Worm (Caenorhabditis elegans) whole organism, L1 larva: ENCODE measurements around the gene Y116A8C.25.

Source experiments
- blmp-1 ChIP-seq: fragments of 150-350 bp; optimal IDR thresholded peaks from 2 replicates; lab custom pipeline; 2014; ENCODE audit warnings: missing biosample characterization, missing genetic modification characterization
- dsc-1 ChIP-seq: sonication (generic microtip); optimal IDR thresholded peaks from 2 replicates; lab custom pipeline; 2016; ENCODE audit warnings: mild to moderate bottlenecking, missing genetic modification characterization, missing compliant biosample characterization
- lin-39 ChIP-seq: fragments of 150-350 bp; optimal IDR thresholded peaks from 2 replicates; lab custom pipeline; 2014; ENCODE audit warnings: missing biosample characterization, missing genetic modification reagents, missing genetic modification characterization
- mdl-1 ChIP-seq, 2 experiments: fragments of 150-350 bp; optimal IDR thresholded peaks; 2 replicates each; lab custom pipeline; 2014 to 2017; ENCODE audit warnings: missing biosample characterization in 2 of 2, missing genetic modification characterization in 2 of 2, inconsistent platforms in 1 of 2
- sptf-1 ChIP-seq: fragments of 150-350 bp; optimal IDR thresholded peaks from 2 replicates; lab custom pipeline; 2014; ENCODE audit warnings: missing biosample characterization, missing genetic modification characterization
- unc-62 ChIP-seq: fragments of 150-350 bp; optimal IDR thresholded peaks from 2 replicates; lab custom pipeline; 2014; ENCODE audit warnings: missing biosample characterization, missing genetic modification reagents, missing genetic modification characterization
- unc-98 ChIP-seq: fragments of 200-800 bp; sonication (Bioruptor generic); IDR thresholded peaks from 2 replicates; pipeline ENCODE4 v1.3.6; 2022; ENCODE audit warnings: missing genetic modification characterization, missing compliant biosample characterization
- zag-1 ChIP-seq: fragments of 150-350 bp; optimal IDR thresholded peaks from 2 replicates; lab custom pipeline; 2014; ENCODE audit warnings: missing biosample characterization, missing genetic modification characterization

DNA sequence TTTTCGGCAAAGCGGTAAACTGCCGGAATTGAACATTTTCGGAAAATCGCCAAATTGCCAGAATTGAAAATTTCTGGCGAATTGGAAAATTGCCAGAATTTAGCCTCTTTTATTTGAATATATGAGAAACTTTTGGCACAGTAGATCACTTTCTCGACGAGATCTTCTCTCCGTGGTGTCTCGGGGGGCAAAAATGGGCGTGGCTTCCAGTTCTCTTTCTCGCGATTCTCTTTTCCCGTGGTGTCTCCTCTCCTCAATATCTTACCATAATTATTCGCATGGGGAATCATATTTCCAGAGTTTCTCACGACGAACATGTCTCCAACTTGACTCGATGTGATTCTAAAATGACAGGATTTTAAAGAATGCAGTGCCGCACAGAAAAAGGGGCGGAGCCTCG, 20.6 kb upstream of the Y116A8C.25 start:
- TF ChIP-seq dsc-1 (tag; lab: Kevin White, UChicago) (no peak), zag-1 (tag; lab: Kevin White, UChicago) (no peak), mdl-1 (tag; optimal IDR thresholded peaks at IDR 0.05; lab: Kevin White, UChicago) (no peak), unc-62 (no peak), sptf-1 (no peak), blmp-1 (tag; lab: Kevin White, UChicago) (no peak), lin-39 (no peak), unc-98 (GFP tag; lab: Robert Waterston, UW) (no peak)
